Fruit fly (Drosophila melanogaster) whole organism, embryonic: ENCODE data around the gene CG31551.
A peak's percentile ranks its signal among the peaks of the same experiment; 100 is the strongest.

ENCODE experiments used
- B-H2 ChIP-seq: fragments of 200-800 bp; sonication (Bioruptor generic); optimal IDR thresholded peaks from 2 replicates; lab custom pipeline; 2018; ENCODE audit warnings: missing biosample characterization, mild to moderate bottlenecking, missing genetic modification characterization
- C15 ChIP-seq: fragments of 200-800 bp; sonication (Bioruptor generic); IDR thresholded peaks from 3 replicates; pipeline ENCODE4 v1.3.6; 2022; ENCODE audit warnings: missing biosample characterization, missing genetic modification characterization
- CG11398 ChIP-seq: fragments of 200-800 bp; sonication (Bioruptor generic); optimal IDR thresholded peaks from 2 replicates; lab custom pipeline; 2016; ENCODE audit warnings: missing biosample characterization, missing genetic modification characterization
- CG11504 ChIP-seq: fragments of 200-800 bp; sonication (Bioruptor generic); optimal IDR thresholded peaks from 3 replicates; lab custom pipeline; 2019; ENCODE audit warnings: missing biosample characterization, mild to moderate bottlenecking, missing genetic modification characterization, moderate library complexity
- CG13287 ChIP-seq: fragments of 200-800 bp; sonication (Bioruptor generic); IDR thresholded peaks from 2 replicates; pipeline ENCODE4 v1.3.6; 2022; ENCODE audit warnings: missing biosample characterization, missing genetic modification characterization; ENCODE audit not compliant: partially characterized antibody
- CG1529 ChIP-seq: fragments of 200-800 bp; sonication (Bioruptor generic); optimal IDR thresholded peaks from 3 replicates; lab custom pipeline; 2018; ENCODE audit warnings: missing biosample characterization, missing genetic modification characterization
- CG16815 ChIP-seq: fragments of 200-800 bp; sonication (Bioruptor generic); optimal IDR thresholded peaks from 3 replicates; lab custom pipeline; 2017; ENCODE audit warnings: missing biosample characterization, mild to moderate bottlenecking, missing genetic modification characterization
- CG17359 ChIP-seq: fragments of 200-800 bp; sonication (Bioruptor generic); optimal IDR thresholded peaks from 3 replicates; lab custom pipeline; 2018; ENCODE audit warnings: missing biosample characterization, mild to moderate bottlenecking, missing genetic modification characterization, moderate library complexity
- CG2120 ChIP-seq: fragments of 200-800 bp; sonication (Bioruptor generic); optimal IDR thresholded peaks from 3 replicates; lab custom pipeline; 2016; ENCODE audit warnings: missing biosample characterization, missing genetic modification characterization
- CG33557 ChIP-seq: fragments of 200-800 bp; sonication (Bioruptor generic); optimal IDR thresholded peaks from 2 replicates; lab custom pipeline; 2019; ENCODE audit warnings: missing biosample characterization, mild to moderate bottlenecking, missing genetic modification characterization, moderate library complexity
- CG34422 ChIP-seq: fragments of 200-800 bp; sonication (Bioruptor generic); IDR thresholded peaks from 3 replicates; pipeline ENCODE4 v1.3.6; 2022; ENCODE audit warnings: missing biosample characterization, missing genetic modification characterization
- CG4282 ChIP-seq: fragments of 200-800 bp; sonication (Bioruptor generic); optimal IDR thresholded peaks from 2 replicates; lab custom pipeline; 2016; ENCODE audit warnings: missing biosample characterization, missing genetic modification characterization
- CG8359 ChIP-seq: fragments of 200-800 bp; sonication (Bioruptor generic); optimal IDR thresholded peaks from 2 replicates; lab custom pipeline; 2017; ENCODE audit warnings: missing biosample characterization, mild to moderate bottlenecking, missing genetic modification characterization, borderline replicate concordance
- CG8388 ChIP-seq: fragments of 200-800 bp; sonication (Bioruptor generic); optimal IDR thresholded peaks from 2 replicates; lab custom pipeline; 2019; ENCODE audit warnings: missing biosample characterization, mild to moderate bottlenecking, missing genetic modification characterization, moderate library complexity
- CG8944 ChIP-seq: fragments of 200-800 bp; sonication (Bioruptor generic); optimal IDR thresholded peaks from 3 replicates; lab custom pipeline; 2016; ENCODE audit warnings: missing biosample characterization, missing genetic modification characterization
- CG9437 ChIP-seq: fragments of 200-800 bp; sonication (Bioruptor generic); optimal IDR thresholded peaks from 2 replicates; lab custom pipeline; 2018; ENCODE audit warnings: missing biosample characterization, mild to moderate bottlenecking, missing genetic modification characterization
- D ChIP-seq, 2 experiments: fragments of 200-800 bp in 1 of 2; fragments of >200 bp in 1 of 2; sonication (Bioruptor generic) in 1 of 2; optimal IDR thresholded peaks; 2 replicates in 1 of 2; 3 replicates in 1 of 2; lab custom pipeline; 2017; ENCODE audit warnings: mild to moderate bottlenecking in 1 of 2, missing biosample characterization in 1 of 2, missing genetic modification characterization in 1 of 2, missing genetic modification reagents in 1 of 2
- Ets65A ChIP-seq: fragments of 200-800 bp; sonication (Bioruptor generic); peaks from one replicate; lab custom pipeline; 2016; ENCODE audit warnings: missing biosample characterization, missing genetic modification characterization
- Ets97D ChIP-seq: fragments of 200-800 bp; sonication (Bioruptor generic); optimal IDR thresholded peaks from 3 replicates; lab custom pipeline; 2016; ENCODE audit warnings: missing biosample characterization, missing genetic modification characterization
- Fer1 ChIP-seq: fragments of 200-800 bp; sonication (Bioruptor generic); optimal IDR thresholded peaks from 2 replicates; lab custom pipeline; 2017; ENCODE audit warnings: missing biosample characterization, mild to moderate bottlenecking, missing genetic modification characterization
- GATAe ChIP-seq: fragments of 200-800 bp; sonication (Bioruptor generic); conservative IDR thresholded peaks from 2 replicates; pipeline ENCODE4 v1.3.6; 2022; ENCODE audit warnings: missing biosample characterization, missing genetic modification characterization
- Hand ChIP-seq: fragments of 200-800 bp; sonication (Bioruptor generic); optimal IDR thresholded peaks from 2 replicates; lab custom pipeline; 2017; ENCODE audit warnings: mild to moderate bottlenecking, missing biosample characterization, missing genetic modification reagents, missing genetic modification characterization
- Hmx ChIP-seq: fragments of 200-800 bp; sonication (Bioruptor generic); optimal IDR thresholded peaks from 2 replicates; lab custom pipeline; 2016; ENCODE audit warnings: missing biosample characterization, missing genetic modification characterization
- Jarid2 ChIP-seq: fragments of 200-800 bp; sonication (Bioruptor generic); optimal IDR thresholded peaks from 3 replicates; lab custom pipeline; 2017; ENCODE audit warnings: mild to moderate bottlenecking, missing biosample characterization, missing genetic modification reagents, missing genetic modification characterization
- Lpt ChIP-seq: fragments of >200 bp; optimal IDR thresholded peaks from 2 replicates; lab custom pipeline; 2018; ENCODE audit warnings: missing biosample characterization, missing genetic modification characterization
- Nf-YB ChIP-seq: fragments of 200-800 bp; sonication (Bioruptor generic); optimal IDR thresholded peaks from 3 replicates; lab custom pipeline; 2019; ENCODE audit warnings: missing biosample characterization, mild to moderate bottlenecking, missing genetic modification characterization, moderate library complexity
- Opbp ChIP-seq: fragments of 200-800 bp; sonication (Bioruptor generic); IDR thresholded peaks from 3 replicates; pipeline ENCODE4 v1.3.6; 2022; ENCODE audit warnings: missing biosample characterization, missing genetic modification characterization; ENCODE audit not compliant: partially characterized antibody
- PHDP ChIP-seq: fragments of 200-800 bp; sonication (Bioruptor generic); optimal IDR thresholded peaks from 3 replicates; lab custom pipeline; 2018; ENCODE audit warnings: missing biosample characterization, mild to moderate bottlenecking, missing genetic modification characterization, moderate library complexity
- Pdp1 ChIP-seq, 2 experiments: fragments of 200-800 bp; sonication (Bioruptor generic); optimal IDR thresholded peaks; 3 replicates each; lab custom pipeline; 2016; ENCODE audit warnings: missing biosample characterization in 2 of 2, missing genetic modification characterization in 2 of 2, mild to moderate bottlenecking in 1 of 2, moderate library complexity in 1 of 2
- Rx ChIP-seq: fragments of 200-800 bp; sonication (Bioruptor generic); IDR thresholded peaks from 2 replicates; pipeline ENCODE4 v1.3.6; 2022; ENCODE audit warnings: missing biosample characterization, missing genetic modification characterization
- abd-A ChIP-seq: fragments of 200-800 bp; sonication (Bioruptor generic); optimal IDR thresholded peaks from 3 replicates; lab custom pipeline; 2019; ENCODE audit warnings: missing biosample characterization, mild to moderate bottlenecking, missing genetic modification characterization, moderate library complexity
- bab2 ChIP-seq: fragments of 200-800 bp; sonication (Bioruptor generic); optimal IDR thresholded peaks from 2 replicates; lab custom pipeline; 2016; ENCODE audit warnings: missing biosample characterization, missing genetic modification characterization
- cad ChIP-seq: fragments of >200 bp; optimal IDR thresholded peaks from 2 replicates; lab custom pipeline; 2017; ENCODE audit warnings: missing biosample characterization, missing genetic modification characterization
- chinmo ChIP-seq: fragments of 200-800 bp; sonication (Bioruptor generic); IDR thresholded peaks from 4 replicates; pipeline ENCODE4 v1.3.6; 2022; ENCODE audit warnings: missing biosample characterization, missing genetic modification characterization; ENCODE audit not compliant: partially characterized antibody
- danr ChIP-seq: fragments of 200-800 bp; sonication (Bioruptor generic); IDR thresholded peaks from 2 replicates; pipeline ENCODE4 v1.3.6; 2022; ENCODE audit warnings: missing biosample characterization, missing genetic modification characterization
- dati ChIP-seq: fragments of 200-800 bp; sonication (Bioruptor generic); IDR thresholded peaks from 2 replicates; pipeline ENCODE4 v1.3.6; 2022; ENCODE audit warnings: missing biosample characterization, missing genetic modification characterization
- dm ChIP-seq: fragments of 200-800 bp; sonication (Bioruptor generic); optimal IDR thresholded peaks from 3 replicates; lab custom pipeline; 2016; ENCODE audit warnings: missing biosample characterization, missing genetic modification characterization
- fu2 ChIP-seq: fragments of 200-800 bp; sonication (Bioruptor generic); optimal IDR thresholded peaks from 2 replicates; lab custom pipeline; 2016; ENCODE audit warnings: missing biosample characterization, missing genetic modification characterization
- h ChIP-seq: fragments of >200 bp; optimal IDR thresholded peaks from 2 replicates; lab custom pipeline; 2017
- lola ChIP-seq, 3 experiments: fragments of >200 bp in 2 of 3; fragments of 200-800 bp in 1 of 3; sonication (Bioruptor generic) in 1 of 3; optimal IDR thresholded peaks; 2 replicates each; lab custom pipeline; 2017 to 2019; ENCODE audit warnings: missing biosample characterization in 3 of 3, missing genetic modification characterization in 3 of 3, mild to moderate bottlenecking in 1 of 3, moderate library complexity in 1 of 3
- maf-S ChIP-seq: fragments of 200-800 bp; sonication (Bioruptor generic); optimal IDR thresholded peaks from 2 replicates; lab custom pipeline; 2016; ENCODE audit warnings: missing biosample characterization, missing genetic modification characterization
- repo ChIP-seq: fragments of 200-800 bp; sonication (Bioruptor generic); optimal IDR thresholded peaks from 2 replicates; lab custom pipeline; 2016; ENCODE audit warnings: missing biosample characterization, missing genetic modification characterization
- sens-2 ChIP-seq: fragments of 200-800 bp; sonication (Bioruptor generic); IDR thresholded peaks from 2 replicates; pipeline ENCODE4 v1.3.6; 2022; ENCODE audit warnings: missing biosample characterization, missing genetic modification characterization
- sima ChIP-seq: fragments of 200-800 bp; sonication (Bioruptor generic); optimal IDR thresholded peaks from 2 replicates; lab custom pipeline; 2016; ENCODE audit warnings: missing biosample characterization, missing genetic modification characterization
- sna ChIP-seq: fragments of 200-800 bp; sonication (Bioruptor generic); IDR thresholded peaks from 2 replicates; pipeline ENCODE4 v1.3.6; 2022; ENCODE audit warnings: missing biosample characterization, missing genetic modification characterization; ENCODE audit not compliant: partially characterized antibody
- sr ChIP-seq: fragments of 200-800 bp; sonication (Bioruptor generic); IDR thresholded peaks from 3 replicates; pipeline ENCODE4 v1.3.6; 2022; ENCODE audit warnings: missing biosample characterization, missing genetic modification characterization
- trem ChIP-seq: fragments of 200-800 bp; optimal IDR thresholded peaks from 3 replicates; lab custom pipeline; 2019; ENCODE audit warnings: missing biosample characterization, mild to moderate bottlenecking, missing genetic modification characterization, moderate library complexity
- ttk ChIP-seq: fragments of 200-800 bp; sonication (Bioruptor generic); IDR thresholded peaks from 2 replicates; pipeline ENCODE4 v2.1.2; 2022; ENCODE audit warnings: missing biosample characterization, missing genetic modification characterization
- vnd ChIP-seq: fragments of 200-800 bp; sonication (Bioruptor generic); IDR thresholded peaks from 3 replicates; pipeline ENCODE4 v1.3.6; 2022; ENCODE audit warnings: missing biosample characterization, missing genetic modification characterization; ENCODE audit not compliant: partially characterized antibody

CG31551 gene

DNA sequence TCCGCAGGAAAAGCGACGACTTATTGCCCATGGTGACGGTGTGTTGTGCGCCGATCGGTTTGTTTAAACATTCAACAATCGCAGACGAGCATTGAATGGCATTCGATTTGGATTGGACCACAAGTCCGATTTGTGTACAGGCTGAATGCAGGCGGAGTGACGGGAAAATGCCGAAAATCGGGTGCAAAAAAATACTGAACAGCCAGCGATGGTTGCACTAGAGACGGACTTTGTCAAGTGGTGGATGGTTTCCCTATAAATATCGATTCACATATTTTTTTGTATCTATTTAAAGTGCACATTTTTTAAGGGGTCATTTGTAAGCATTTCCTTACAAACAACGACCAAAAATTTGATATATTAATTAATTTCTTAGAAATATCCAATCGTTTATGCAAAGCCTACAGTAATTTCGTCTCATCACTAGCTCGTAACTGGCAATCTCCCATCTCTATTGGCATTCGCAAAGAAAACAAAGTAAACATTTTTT, 27.1 kb downstream of the CG31551 start, which contains the start of the genes elm and MED27 (continued):
- TF ChIP-seq bab2 (GFP tag; lab: Kevin White, UChicago) (peak; percentile 96), GATAe (GFP tag; lab: Robert Waterston, UW) (peak; percentile 81), maf-S (peak; percentile 89), dati (GFP tag; lab: Robert Waterston, UW) (no peak; the same call in 1 of the 2 replicates), CG8359 (GFP tag; lab: Kevin White, UChicago) (peak; percentile 69), Ets65A (peak; percentile 100), cad (GFP tag; lab: Kevin White, UChicago) (no peak), vnd (GFP tag; lab: Robert Waterston, UW) (peak; percentile 93), D (optimal IDR thresholded peaks at IDR 0.05; lab: Kevin White, UChicago) (no peak), D (GFP tag; optimal IDR thresholded peaks at IDR 0.05; lab: Kevin White, UChicago) (peak; percentile 77), Opbp (GFP tag; lab: Robert Waterston, UW) (peak; percentile 83), Ets97D (GFP tag; lab: Kevin White, UChicago) (peak; percentile 91), CG16815 (GFP tag; lab: Kevin White, UChicago) (peak; percentile 94), trem (tag; lab: Kevin White, UChicago) (peak; percentile 90), Hand (GFP tag; lab: Kevin White, UChicago) (peak; percentile 8), CG17359 (tag; lab: Kevin White, UChicago) (peak; percentile 89), CG4282 (GFP tag; lab: Kevin White, UChicago) (peak; percentile 86), PHDP (tag; lab: Kevin White, UChicago) (peak; percentile 90), CG34422 (GFP tag; lab: Robert Waterston, UW) (peak; percentile 95), CG13287 (GFP tag; lab: Robert Waterston, UW) (peak; percentile 95), chinmo (peak; percentile 89; the same call in 2 of the 4 replicates), CG2120 (peak; percentile 98), CG8388 (GFP tag; lab: Kevin White, UChicago) (peak; percentile 88), abd-A (tag; lab: Kevin White, UChicago) (no peak), sens-2 (GFP tag; lab: Robert Waterston, UW) (peak; percentile 73; the same call in 1 of the 2 replicates), Hmx (GFP tag; lab: Kevin White, UChicago) (peak; percentile 86), Fer1 (GFP tag; lab: Kevin White, UChicago) (peak; percentile 88), Rx (GFP tag; lab: Robert Waterston, UW) (peak; percentile 87), B-H2 (GFP tag; lab: Kevin White, UChicago) (peak; percentile 91), ttk (peak; percentile 89), lola (GFP tag; optimal IDR thresholded peaks at IDR 0.05; lab: Kevin White, UChicago) (peak in 1 of 3 experiments; percentile 93), CG1529 (peak; percentile 75), CG33557 (GFP tag; lab: Kevin White, UChicago) (peak; percentile 88), h (lab: Kevin White, UChicago) (no peak), danr (GFP tag; lab: Robert Waterston, UW) (peak; percentile 92), Pdp1 (GFP tag; optimal IDR thresholded peaks at IDR 0.05; lab: Kevin White, UChicago) (peak; percentile 91 to 96), Nf-YB (GFP tag; lab: Kevin White, UChicago) (peak; percentile 77), dm (GFP tag; lab: Kevin White, UChicago) (peak; percentile 82), C15 (GFP tag; lab: Robert Waterston, UW) (peak; percentile 81; the same call in 2 of the 3 replicates), repo (GFP tag; lab: Kevin White, UChicago) (peak; percentile 62), sr (GFP tag; lab: Robert Waterston, UW) (no peak), CG11504 (peak; percentile 89), sna (GFP tag; lab: Robert Waterston, UW) (peak; percentile 96), CG8944 (GFP tag; lab: Kevin White, UChicago) (peak; percentile 95), CG9437 (GFP tag; lab: Kevin White, UChicago) (peak; percentile 75), Lpt (GFP tag; lab: Kevin White, UChicago) (no peak), sima (peak; percentile 41), Jarid2 (GFP tag; lab: Kevin White, UChicago) (peak; percentile 70), CG11398 (GFP tag; lab: Kevin White, UChicago) (peak; percentile 67), fu2 (GFP tag; lab: Kevin White, UChicago) (peak; percentile 91)
